Fruit fly (Drosophila melanogaster) whole organism, embryonic: ENCODE results near the gene Kr-h1.

ENCODE experiments used
- Awh ChIP-seq: fragments of 200-800 bp; sonication (Bioruptor generic); IDR thresholded peaks from 2 replicates; pipeline ENCODE4, ENCODE4 v1.3.6; 2022; ENCODE audit warnings: missing biosample characterization, missing genetic modification characterization
- CG10366 ChIP-seq: fragments of 200-800 bp; sonication (Bioruptor generic); IDR thresholded peaks from 2 replicates; pipeline ENCODE4 v1.3.6; 2022; ENCODE audit warnings: missing biosample characterization, missing genetic modification characterization
- CG10565 ChIP-seq: fragments of 200-800 bp; sonication (Bioruptor generic); optimal IDR thresholded peaks from 3 replicates; lab custom pipeline; 2016; ENCODE audit warnings: missing biosample characterization, mild to moderate bottlenecking, missing genetic modification characterization
- CG10654 ChIP-seq: fragments of 200-800 bp; sonication (Bioruptor generic); optimal IDR thresholded peaks from 2 replicates; lab custom pipeline; 2016; ENCODE audit warnings: missing biosample characterization, missing genetic modification characterization
- CG10959 ChIP-seq: fragments of 200-800 bp; sonication (Bioruptor generic); IDR thresholded peaks from 2 replicates; pipeline ENCODE4 v1.3.6; 2022; ENCODE audit warnings: missing biosample characterization, missing genetic modification characterization
- CG11695 ChIP-seq: fragments of 200-800 bp; sonication (Bioruptor generic); IDR thresholded peaks from 3 replicates; pipeline ENCODE4 v1.3.6; 2022; ENCODE audit warnings: missing biosample characterization, missing genetic modification characterization
- CG1603 ChIP-seq: fragments of 200-800 bp; sonication (Bioruptor generic); optimal IDR thresholded peaks from 2 replicates; lab custom pipeline; 2019; ENCODE audit warnings: missing biosample characterization, mild to moderate bottlenecking, missing genetic modification characterization, moderate library complexity
- CG16779 ChIP-seq: fragments of 200-800 bp; sonication (Bioruptor generic); IDR thresholded peaks from 2 replicates; pipeline ENCODE4 v1.3.6; 2022; ENCODE audit warnings: missing biosample characterization, missing genetic modification characterization
- CG17328 ChIP-seq: fragments of 200-800 bp; sonication (Bioruptor generic); IDR thresholded peaks from 2 replicates; pipeline ENCODE4 v1.3.6; 2022; ENCODE audit warnings: missing biosample characterization, missing genetic modification characterization
- CG18619 ChIP-seq: fragments of 200-800 bp; sonication (Bioruptor generic); optimal IDR thresholded peaks from 3 replicates; lab custom pipeline; 2017; ENCODE audit warnings: missing biosample characterization, mild to moderate bottlenecking, missing genetic modification characterization
- CG2202 ChIP-seq: fragments of 200-800 bp; sonication (Bioruptor generic); optimal IDR thresholded peaks from 2 replicates; lab custom pipeline; 2018; ENCODE audit warnings: missing biosample characterization, mild to moderate bottlenecking, missing genetic modification characterization
- CG32532 ChIP-seq: fragments of 200-800 bp; sonication (Bioruptor generic); IDR thresholded peaks from 2 replicates; pipeline ENCODE4 v1.3.6; 2022; ENCODE audit warnings: missing biosample characterization, missing genetic modification characterization
- CG3407 ChIP-seq: fragments of 200-800 bp; sonication (Bioruptor generic); optimal IDR thresholded peaks from 2 replicates; lab custom pipeline; 2018; ENCODE audit warnings: missing biosample characterization, mild to moderate bottlenecking, missing genetic modification characterization
- CG3847 ChIP-seq: fragments of 200-800 bp; sonication (Bioruptor generic); IDR thresholded peaks from 2 replicates; pipeline ENCODE4 v1.3.6; 2022; ENCODE audit warnings: missing biosample characterization, missing genetic modification characterization
- CG4730 ChIP-seq: fragments of 200-800 bp; sonication (Bioruptor generic); IDR thresholded peaks from 2 replicates; pipeline ENCODE4 v1.3.6; 2022; ENCODE audit warnings: missing biosample characterization, missing genetic modification characterization
- CG7556 ChIP-seq: fragments of 200-800 bp; sonication (Bioruptor generic); optimal IDR thresholded peaks from 2 replicates; lab custom pipeline; 2017; ENCODE audit warnings: missing biosample characterization, mild to moderate bottlenecking, missing genetic modification characterization
- CG8281 ChIP-seq: fragments of 200-800 bp; sonication (Bioruptor generic); optimal IDR thresholded peaks from 2 replicates; lab custom pipeline; 2018; ENCODE audit warnings: missing biosample characterization, mild to moderate bottlenecking, missing genetic modification characterization, moderate library complexity
- CG8359 ChIP-seq: fragments of 200-800 bp; sonication (Bioruptor generic); optimal IDR thresholded peaks from 2 replicates; lab custom pipeline; 2017; ENCODE audit warnings: missing biosample characterization, mild to moderate bottlenecking, missing genetic modification characterization, borderline replicate concordance
- CkIIα-i1 ChIP-seq: fragments of 200-800 bp; sonication (Bioruptor generic); IDR thresholded peaks from 2 replicates; pipeline ENCODE4 v1.3.6; 2022; ENCODE audit warnings: missing biosample characterization, missing genetic modification characterization
- D ChIP-seq, 2 experiments: fragments of 200-800 bp in 1 of 2; fragments of >200 bp in 1 of 2; sonication (Bioruptor generic) in 1 of 2; optimal IDR thresholded peaks; 2 replicates in 1 of 2; 3 replicates in 1 of 2; lab custom pipeline; 2017; ENCODE audit warnings: mild to moderate bottlenecking in 1 of 2, missing biosample characterization in 1 of 2, missing genetic modification characterization in 1 of 2, missing genetic modification reagents in 1 of 2
- Dad ChIP-seq: fragments of 200-800 bp; sonication (Bioruptor generic); optimal IDR thresholded peaks from 3 replicates; lab custom pipeline; 2016; ENCODE audit warnings: missing biosample characterization, missing genetic modification characterization
- Dfd ChIP-seq, 2 experiments: fragments of >200 bp; optimal IDR thresholded peaks; 2 replicates each; lab custom pipeline; 2017; ENCODE audit warnings: missing biosample characterization in 2 of 2, missing genetic modification characterization in 2 of 2
- Elba2 ChIP-seq: fragments of 200-800 bp; sonication (Bioruptor generic); optimal IDR thresholded peaks from 3 replicates; lab custom pipeline; 2016; ENCODE audit warnings: missing biosample characterization, missing genetic modification characterization
- H15 ChIP-seq: fragments of 200-800 bp; sonication (Bioruptor generic); IDR thresholded peaks from 3 replicates; pipeline ENCODE4 v1.3.6; 2022; ENCODE audit warnings: missing biosample characterization, missing genetic modification characterization
- HLH54F ChIP-seq: fragments of 200-800 bp; sonication (Bioruptor generic); optimal IDR thresholded peaks from 3 replicates; lab custom pipeline; 2016; ENCODE audit warnings: missing biosample characterization, missing genetic modification characterization
- Hr78 ChIP-seq, 2 experiments: fragments of 200-800 bp in 1 of 2; fragments of >200 bp in 1 of 2; sonication (Bioruptor generic) in 1 of 2; optimal IDR thresholded peaks; 2 replicates each; lab custom pipeline; 2017 to 2019; ENCODE audit warnings: missing biosample characterization in 2 of 2, missing genetic modification characterization in 2 of 2, mild to moderate bottlenecking in 1 of 2, moderate library complexity in 1 of 2
- Hsf ChIP-seq: fragments of 200-800 bp; sonication (Bioruptor generic); optimal IDR thresholded peaks from 3 replicates; lab custom pipeline; 2016; ENCODE audit warnings: missing biosample characterization, missing genetic modification characterization
- Mad ChIP-seq: fragments of 200-800 bp; sonication (Bioruptor generic); optimal IDR thresholded peaks from 2 replicates; lab custom pipeline; 2016; ENCODE audit warnings: missing biosample characterization, missing genetic modification characterization
- NC2α ChIP-seq: fragments of 200-800 bp; sonication (Bioruptor generic); optimal IDR thresholded peaks from 2 replicates; lab custom pipeline; 2016; ENCODE audit warnings: missing biosample characterization, missing genetic modification characterization
- Ravus ChIP-seq: fragments of 200-800 bp; sonication (Bioruptor generic); IDR thresholded peaks from 2 replicates; pipeline ENCODE4 v1.3.6; 2022; ENCODE audit warnings: missing biosample characterization, missing genetic modification characterization
- Rfx ChIP-seq: fragments of 200-800 bp; sonication (Bioruptor generic); IDR thresholded peaks from 2 replicates; pipeline ENCODE4 v1.3.6; 2022; ENCODE audit warnings: missing biosample characterization, missing genetic modification characterization
- Spps ChIP-seq: fragments of 200-800 bp; sonication (Bioruptor generic); optimal IDR thresholded peaks from 2 replicates; lab custom pipeline; 2018; ENCODE audit warnings: missing biosample characterization, mild to moderate bottlenecking, missing genetic modification characterization
- TFAM ChIP-seq: fragments of 200-800 bp; sonication (Bioruptor generic); optimal IDR thresholded peaks from 2 replicates; lab custom pipeline; 2017; ENCODE audit warnings: missing biosample characterization, missing genetic modification characterization, inconsistent platforms
- Tbp ChIP-seq: fragments of >200 bp; optimal IDR thresholded peaks from 2 replicates; lab custom pipeline; 2018; ENCODE audit warnings: missing biosample characterization, missing genetic modification characterization
- ac ChIP-seq: fragments of 200-800 bp; sonication (Bioruptor generic); optimal IDR thresholded peaks from 3 replicates; lab custom pipeline; 2017; ENCODE audit warnings: missing biosample characterization, mild to moderate bottlenecking, missing genetic modification characterization
- ato ChIP-seq: fragments of 200-800 bp; sonication (Bioruptor generic); IDR thresholded peaks from 2 replicates; pipeline ENCODE4 v1.3.6; 2022; ENCODE audit warnings: missing biosample characterization, missing genetic modification characterization; ENCODE audit not compliant: partially characterized antibody
- croc ChIP-seq: fragments of 200-800 bp; sonication (Bioruptor generic); conservative IDR thresholded peaks from 3 replicates; pipeline ENCODE4 v1.3.6; 2022; ENCODE audit warnings: missing biosample characterization, missing genetic modification characterization
- ems ChIP-seq: fragments of 200-800 bp; sonication (Bioruptor generic); optimal IDR thresholded peaks from 3 replicates; lab custom pipeline; 2016; ENCODE audit warnings: missing biosample characterization, missing genetic modification characterization
- exex ChIP-seq: fragments of 200-800 bp; sonication (Bioruptor generic); optimal IDR thresholded peaks from 4 replicates; lab custom pipeline; 2018; ENCODE audit warnings: missing biosample characterization, mild to moderate bottlenecking, missing genetic modification characterization, moderate library complexity
- eyg ChIP-seq: fragments of 200-800 bp; sonication (Bioruptor generic); optimal IDR thresholded peaks from 3 replicates; lab custom pipeline; 2016; ENCODE audit warnings: missing biosample characterization, missing genetic modification characterization
- fu2 ChIP-seq: fragments of 200-800 bp; sonication (Bioruptor generic); optimal IDR thresholded peaks from 2 replicates; lab custom pipeline; 2016; ENCODE audit warnings: missing biosample characterization, missing genetic modification characterization
- ken ChIP-seq: fragments of 200-800 bp; sonication (Bioruptor generic); IDR thresholded peaks from 3 replicates; pipeline ENCODE4 v1.3.6; 2022; ENCODE audit warnings: missing biosample characterization, missing genetic modification characterization
- lbe ChIP-seq: fragments of 200-800 bp; sonication (Bioruptor generic); optimal IDR thresholded peaks from 2 replicates; lab custom pipeline; 2016; ENCODE audit warnings: missing biosample characterization, mild to moderate bottlenecking, missing genetic modification characterization
- nerfin-2 ChIP-seq: fragments of 200-800 bp; sonication (Bioruptor generic); IDR thresholded peaks from 2 replicates; pipeline ENCODE4 v1.3.6; 2022; ENCODE audit warnings: missing biosample characterization, missing genetic modification characterization; ENCODE audit not compliant: partially characterized antibody
- p53 ChIP-seq: fragments of 200-800 bp; sonication (Bioruptor generic); optimal IDR thresholded peaks from 2 replicates; lab custom pipeline; 2016; ENCODE audit warnings: missing biosample characterization, missing genetic modification characterization
- prd ChIP-seq, 3 experiments: fragments of >200 bp in 2 of 3; fragments of 200-800 bp in 1 of 3; sonication (Bioruptor generic) in 1 of 3; optimal IDR thresholded peaks in 2 of 3; IDR thresholded peaks in 1 of 3; 2 replicates in 2 of 3; 3 replicates in 1 of 3; pipeline versions ENCODE4 v1.3.6 to Lab custom; 2017 to 2022; ENCODE audit warnings: missing biosample characterization in 1 of 3, missing genetic modification characterization in 1 of 3
- pzg ChIP-seq: fragments of 200-800 bp; sonication (Bioruptor generic); optimal IDR thresholded peaks from 3 replicates; lab custom pipeline; 2018; ENCODE audit warnings: missing biosample characterization, mild to moderate bottlenecking, missing genetic modification characterization, moderate library complexity
- tup ChIP-seq: fragments of 200-800 bp; sonication (Bioruptor generic); optimal IDR thresholded peaks from 2 replicates; lab custom pipeline; 2016; ENCODE audit warnings: missing biosample characterization, mild to moderate bottlenecking, missing genetic modification characterization, moderate library complexity
- vvl ChIP-seq: fragments of 200-800 bp; sonication (Bioruptor generic); IDR thresholded peaks from 2 replicates; pipeline ENCODE4 v1.3.6; 2022; ENCODE audit warnings: missing biosample characterization, missing genetic modification characterization

Gene Kr-h1

dm6 chr2L:6047528-6048160, 34.8 kb upstream of the Kr-h1 start, which contains the start of gene IPIP (continued):
- TF ChIP-seq CG10565 (no peak), eyg (GFP tag; lab: Kevin White, UChicago) (no peak), CG18619 (peak; percentile 4), Mad (GFP tag; lab: Kevin White, UChicago) (peak; percentile 6), CG3847 (peak; percentile 70), CG2202 (tag; lab: Kevin White, UChicago) (no peak), nerfin-2 (GFP tag; lab: Robert Waterston, UW) (peak; percentile 63), CG1603 (tag; lab: Kevin White, UChicago) (peak; percentile 66), H15 (GFP tag; lab: Robert Waterston, UW) (peak; percentile 51; the same call in 1 of the 3 replicates), Hsf (GFP tag; lab: Kevin White, UChicago) (no peak), CG10959 (no peak; the same call in 1 of the 2 replicates), Spps (tag; lab: Kevin White, UChicago) (no peak), CG10654 (GFP tag; lab: Kevin White, UChicago) (no peak), croc (no peak; the same call in 2 of the 3 replicates), Hr78 (GFP tag; optimal IDR thresholded peaks at IDR 0.05; lab: Kevin White, UChicago) (peak in 1 of 2 experiments; percentile 84), CG4730 (GFP tag; lab: Robert Waterston, UW) (no peak), fu2 (no peak), Dfd (GFP tag; optimal IDR thresholded peaks at IDR 0.05; lab: Kevin White, UChicago) (no peak), lbe (no peak), CkIIα-i1 (GFP tag; lab: Robert Waterston, UW) (no peak), CG17328 (GFP tag; lab: Robert Waterston, UW) (peak; percentile 55; the same call in 1 of the 2 replicates), CG16779 (GFP tag; lab: Robert Waterston, UW) (0 out of 2 replicates have a peak, but pooled peaks have one; percentile 50), CG3407 (GFP tag; lab: Kevin White, UChicago) (no peak), CG8281 (tag; lab: Kevin White, UChicago) (no peak), D (optimal IDR thresholded peaks at IDR 0.05; lab: Kevin White, UChicago) (no peak), D (GFP tag; optimal IDR thresholded peaks at IDR 0.05; lab: Kevin White, UChicago) (no peak), TFAM (GFP tag; lab: Kevin White, UChicago) (no peak), Elba2 (GFP tag; lab: Kevin White, UChicago) (no peak), CG7556 (GFP tag; lab: Kevin White, UChicago) (no peak), ken (GFP tag; lab: Robert Waterston, UW) (no peak), exex (tag; lab: Kevin White, UChicago) (no peak), Rfx (peak; percentile 74), HLH54F (GFP tag; lab: Kevin White, UChicago) (peak; percentile 34), p53 (no peak), Awh (GFP tag; lab: Robert Waterston, UW) (no peak), Dad (GFP tag; lab: Kevin White, UChicago) (peak; percentile 1), Ravus (GFP tag; lab: Robert Waterston, UW) (no peak), CG32532 (GFP tag; lab: Robert Waterston, UW) (peak; percentile 67), ems (no peak), vvl (GFP tag; lab: Robert Waterston, UW) (peak; percentile 67), pzg (peak; percentile 83), CG11695 (GFP tag; lab: Robert Waterston, UW) (no peak), ac (no peak), Tbp (no peak), NC2α (no peak), tup (no peak), CG8359 (GFP tag; lab: Kevin White, UChicago) (no peak), CG10366 (GFP tag; lab: Robert Waterston, UW) (no peak), prd (optimal IDR thresholded peaks at IDR 0.05; lab: Kevin White, UChicago) (no peak), prd (GFP tag; IDR thresholded peaks at IDR 0.05; lab: Robert Waterston, UW) (peak; percentile 44; the same call in 1 of the 3 replicates), ato (GFP tag; lab: Robert Waterston, UW) (peak; percentile 85)
